Fruit fly (Drosophila melanogaster) whole organism, embryonic: Measurements from ENCODE around the gene CG15014.
A peak's percentile ranks its signal among the peaks of the same experiment; 100 is the strongest.

Experiments used
- BEAF-32 ChIP-seq: fragments of 200-800 bp; sonication (Bioruptor generic); optimal IDR thresholded peaks from 3 replicates; lab custom pipeline; 2017; ENCODE audit warnings: missing biosample characterization, missing genetic modification characterization, mild to moderate bottlenecking, moderate library complexity, missing genetic modification reagents
- CG10274 ChIP-seq: fragments of 200-800 bp; sonication (Bioruptor generic); optimal IDR thresholded peaks from 3 replicates; lab custom pipeline; 2017; ENCODE audit warnings: missing biosample characterization, mild to moderate bottlenecking, missing genetic modification characterization
- CG10321 ChIP-seq: fragments of 200-800 bp; sonication (Bioruptor generic); IDR thresholded peaks from 2 replicates; pipeline ENCODE4 v1.3.6; 2022; ENCODE audit warnings: missing biosample characterization, missing genetic modification characterization
- CG10366 ChIP-seq: fragments of 200-800 bp; sonication (Bioruptor generic); IDR thresholded peaks from 2 replicates; pipeline ENCODE4 v1.3.6; 2022; ENCODE audit warnings: missing biosample characterization, missing genetic modification characterization
- CG11696 ChIP-seq: fragments of 200-800 bp; sonication (Bioruptor generic); IDR thresholded peaks from 2 replicates; pipeline ENCODE4 v1.3.6; 2022; ENCODE audit warnings: missing biosample characterization, missing genetic modification characterization
- CG13287 ChIP-seq: fragments of 200-800 bp; sonication (Bioruptor generic); IDR thresholded peaks from 2 replicates; pipeline ENCODE4 v1.3.6; 2022; ENCODE audit warnings: missing biosample characterization, missing genetic modification characterization; ENCODE audit not compliant: partially characterized antibody
- CG13296 ChIP-seq: fragments of 200-800 bp; sonication (Bioruptor generic); optimal IDR thresholded peaks from 3 replicates; lab custom pipeline; 2018; ENCODE audit warnings: missing biosample characterization, mild to moderate bottlenecking, missing genetic modification characterization
- CG13775 ChIP-seq: fragments of 200-800 bp; sonication (Bioruptor generic); optimal IDR thresholded peaks from 3 replicates; lab custom pipeline; 2017; ENCODE audit warnings: missing biosample characterization, mild to moderate bottlenecking, missing genetic modification characterization
- CG14710 ChIP-seq: fragments of 200-800 bp; sonication (Bioruptor generic); optimal IDR thresholded peaks from 3 replicates; lab custom pipeline; 2019; ENCODE audit warnings: missing biosample characterization, mild to moderate bottlenecking, missing genetic modification characterization, moderate library complexity
- CG16815 ChIP-seq: fragments of 200-800 bp; sonication (Bioruptor generic); optimal IDR thresholded peaks from 3 replicates; lab custom pipeline; 2017; ENCODE audit warnings: missing biosample characterization, mild to moderate bottlenecking, missing genetic modification characterization
- CG17186 ChIP-seq: fragments of 200-800 bp; sonication (Bioruptor generic); optimal IDR thresholded peaks from 3 replicates; lab custom pipeline; 2017; ENCODE audit warnings: missing biosample characterization, missing genetic modification reagents, missing genetic modification characterization
- CG30020 ChIP-seq: fragments of 200-800 bp; optimal IDR thresholded peaks from 2 replicates; lab custom pipeline; 2019; ENCODE audit warnings: missing biosample characterization, mild to moderate bottlenecking, missing genetic modification characterization, moderate library complexity
- CG31441 ChIP-seq: fragments of 200-800 bp; sonication (Bioruptor generic); IDR thresholded peaks from 2 replicates; pipeline ENCODE4 v1.3.6; 2022; ENCODE audit warnings: missing biosample characterization, missing genetic modification characterization
- CG3995 ChIP-seq: fragments of 200-800 bp; sonication (Bioruptor generic); optimal IDR thresholded peaks from 3 replicates; lab custom pipeline; 2016; ENCODE audit warnings: missing biosample characterization, missing genetic modification characterization
- CG4424 ChIP-seq: fragments of 200-800 bp; sonication (Bioruptor generic); optimal IDR thresholded peaks from 3 replicates; lab custom pipeline; 2016; ENCODE audit warnings: missing biosample characterization, missing genetic modification characterization
- CG7271 ChIP-seq: fragments of 200-800 bp; sonication (Bioruptor generic); optimal IDR thresholded peaks from 2 replicates; lab custom pipeline; 2018; ENCODE audit warnings: missing biosample characterization, mild to moderate bottlenecking, missing genetic modification characterization, moderate library complexity
- CG7786 ChIP-seq: fragments of 200-800 bp; sonication (Bioruptor generic); optimal IDR thresholded peaks from 2 replicates; lab custom pipeline; 2016; ENCODE audit warnings: missing biosample characterization, missing genetic modification characterization
- CG9437 ChIP-seq: fragments of 200-800 bp; sonication (Bioruptor generic); optimal IDR thresholded peaks from 2 replicates; lab custom pipeline; 2018; ENCODE audit warnings: missing biosample characterization, mild to moderate bottlenecking, missing genetic modification characterization
- CoRest ChIP-seq: fragments of 200-800 bp; sonication (Bioruptor generic); optimal IDR thresholded peaks from 3 replicates; lab custom pipeline; 2018; ENCODE audit warnings: missing biosample characterization, mild to moderate bottlenecking, missing genetic modification characterization, moderate library complexity
- Dip3 ChIP-seq: fragments of 200-800 bp; sonication (Bioruptor generic); optimal IDR thresholded peaks from 3 replicates; lab custom pipeline; 2016; ENCODE audit warnings: missing biosample characterization, missing genetic modification characterization
- E2f2 ChIP-seq: fragments of 200-800 bp; sonication (Bioruptor generic); IDR thresholded peaks from 2 replicates; pipeline ENCODE4 v1.3.6; 2022; ENCODE audit warnings: missing biosample characterization, missing genetic modification characterization
- Eip74EF ChIP-seq, 2 experiments: fragments of 200-800 bp in 1 of 2; fragments of >200 bp in 1 of 2; sonication (Bioruptor generic) in 1 of 2; optimal IDR thresholded peaks; 2 replicates each; lab custom pipeline; 2017 to 2019; ENCODE audit warnings: missing biosample characterization in 2 of 2, missing genetic modification characterization in 2 of 2, mild to moderate bottlenecking in 1 of 2, moderate library complexity in 1 of 2
- Ets97D ChIP-seq: fragments of 200-800 bp; sonication (Bioruptor generic); optimal IDR thresholded peaks from 3 replicates; lab custom pipeline; 2016; ENCODE audit warnings: missing biosample characterization, missing genetic modification characterization
- Hmx ChIP-seq: fragments of 200-800 bp; sonication (Bioruptor generic); optimal IDR thresholded peaks from 2 replicates; lab custom pipeline; 2016; ENCODE audit warnings: missing biosample characterization, missing genetic modification characterization
- Lhr ChIP-seq: fragments of 200-800 bp; sonication (Bioruptor generic); optimal IDR thresholded peaks from 3 replicates; lab custom pipeline; 2017; ENCODE audit warnings: mild to moderate bottlenecking, missing biosample characterization, missing genetic modification reagents, missing genetic modification characterization
- Mad ChIP-seq: fragments of 200-800 bp; sonication (Bioruptor generic); optimal IDR thresholded peaks from 2 replicates; lab custom pipeline; 2016; ENCODE audit warnings: missing biosample characterization, missing genetic modification characterization
- Nf-YB ChIP-seq: fragments of 200-800 bp; sonication (Bioruptor generic); optimal IDR thresholded peaks from 3 replicates; lab custom pipeline; 2019; ENCODE audit warnings: missing biosample characterization, mild to moderate bottlenecking, missing genetic modification characterization, moderate library complexity
- Oaz ChIP-seq: fragments of 200-800 bp; sonication (Bioruptor generic); IDR thresholded peaks from 2 replicates; pipeline ENCODE4 v1.3.6; 2022; ENCODE audit warnings: missing biosample characterization, missing genetic modification characterization
- PHDP ChIP-seq: fragments of 200-800 bp; sonication (Bioruptor generic); optimal IDR thresholded peaks from 3 replicates; lab custom pipeline; 2018; ENCODE audit warnings: missing biosample characterization, mild to moderate bottlenecking, missing genetic modification characterization, moderate library complexity
- Sin3A ChIP-seq: fragments of >200 bp; optimal IDR thresholded peaks from 2 replicates; lab custom pipeline; 2018
- Sry-δ ChIP-seq: fragments of 200-800 bp; sonication (Bioruptor generic); optimal IDR thresholded peaks from 2 replicates; lab custom pipeline; 2016; ENCODE audit warnings: missing biosample characterization, missing genetic modification characterization
- croc ChIP-seq: fragments of 200-800 bp; sonication (Bioruptor generic); conservative IDR thresholded peaks from 3 replicates; pipeline ENCODE4 v1.3.6; 2022; ENCODE audit warnings: missing biosample characterization, missing genetic modification characterization
- dmrt99B ChIP-seq: fragments of 200-800 bp; sonication (Bioruptor generic); optimal IDR thresholded peaks from 2 replicates; lab custom pipeline; 2018; ENCODE audit warnings: missing biosample characterization, mild to moderate bottlenecking, missing genetic modification characterization, moderate library complexity
- eve ChIP-seq, 2 experiments: fragments of >200 bp; optimal IDR thresholded peaks; 2 replicates each; lab custom pipeline; 2017; ENCODE audit warnings: missing biosample characterization in 2 of 2, missing genetic modification characterization in 2 of 2
- exex ChIP-seq: fragments of 200-800 bp; sonication (Bioruptor generic); optimal IDR thresholded peaks from 4 replicates; lab custom pipeline; 2018; ENCODE audit warnings: missing biosample characterization, mild to moderate bottlenecking, missing genetic modification characterization, moderate library complexity
- eyg ChIP-seq: fragments of 200-800 bp; sonication (Bioruptor generic); optimal IDR thresholded peaks from 3 replicates; lab custom pipeline; 2016; ENCODE audit warnings: missing biosample characterization, missing genetic modification characterization
- gro ChIP-seq: fragments of 200-800 bp; sonication (Bioruptor generic); optimal IDR thresholded peaks from 2 replicates; lab custom pipeline; 2016; ENCODE audit warnings: missing biosample characterization, missing genetic modification characterization
- lola ChIP-seq, 3 experiments: fragments of >200 bp in 2 of 3; fragments of 200-800 bp in 1 of 3; sonication (Bioruptor generic) in 1 of 3; optimal IDR thresholded peaks; 2 replicates each; lab custom pipeline; 2017 to 2019; ENCODE audit warnings: missing biosample characterization in 3 of 3, missing genetic modification characterization in 3 of 3, mild to moderate bottlenecking in 1 of 3, moderate library complexity in 1 of 3
- maf-S ChIP-seq: fragments of 200-800 bp; sonication (Bioruptor generic); optimal IDR thresholded peaks from 2 replicates; lab custom pipeline; 2016; ENCODE audit warnings: missing biosample characterization, missing genetic modification characterization
- mirr ChIP-seq: fragments of 200-800 bp; sonication (Bioruptor generic); optimal IDR thresholded peaks from 3 replicates; lab custom pipeline; 2018; ENCODE audit warnings: missing biosample characterization, mild to moderate bottlenecking, missing genetic modification characterization
- nau ChIP-seq: fragments of 200-800 bp; sonication (Bioruptor generic); optimal IDR thresholded peaks from 3 replicates; lab custom pipeline; 2017; ENCODE audit warnings: missing biosample characterization, mild to moderate bottlenecking, missing genetic modification characterization, missing genetic modification reagents
- otp ChIP-seq: fragments of 200-800 bp; sonication (Bioruptor generic); IDR thresholded peaks from 3 replicates; pipeline ENCODE4, ENCODE4 v1.3.6; 2022; ENCODE audit warnings: missing biosample characterization, missing genetic modification characterization
- pita ChIP-seq: fragments of 200-800 bp; sonication (Bioruptor generic); optimal IDR thresholded peaks from 2 replicates; lab custom pipeline; 2017; ENCODE audit warnings: missing biosample characterization, mild to moderate bottlenecking, missing genetic modification characterization
- repo ChIP-seq: fragments of 200-800 bp; sonication (Bioruptor generic); optimal IDR thresholded peaks from 2 replicates; lab custom pipeline; 2016; ENCODE audit warnings: missing biosample characterization, missing genetic modification characterization
- run ChIP-seq: fragments of 200-800 bp; sonication (Bioruptor generic); optimal IDR thresholded peaks from 3 replicates; lab custom pipeline; 2018; ENCODE audit warnings: missing biosample characterization, mild to moderate bottlenecking, missing genetic modification characterization
- sd ChIP-seq: fragments of 200-800 bp; sonication (Bioruptor generic); optimal IDR thresholded peaks from 3 replicates; lab custom pipeline; 2018; ENCODE audit warnings: missing biosample characterization, mild to moderate bottlenecking, missing genetic modification characterization, moderate library complexity
- slou ChIP-seq: fragments of 200-800 bp; sonication (Bioruptor generic); optimal IDR thresholded peaks from 3 replicates; lab custom pipeline; 2016; ENCODE audit warnings: missing biosample characterization, missing genetic modification characterization
- sug ChIP-seq: fragments of 200-800 bp; optimal IDR thresholded peaks from 2 replicates; lab custom pipeline; 2019; ENCODE audit warnings: missing biosample characterization, mild to moderate bottlenecking, missing genetic modification characterization, moderate library complexity
- tx ChIP-seq: fragments of 200-800 bp; sonication (Bioruptor generic); optimal IDR thresholded peaks from 2 replicates; lab custom pipeline; 2016; ENCODE audit warnings: missing biosample characterization, missing genetic modification characterization
- unpg ChIP-seq: fragments of 200-800 bp; sonication (Bioruptor generic); optimal IDR thresholded peaks from 3 replicates; lab custom pipeline; 2018; ENCODE audit warnings: missing biosample characterization, mild to moderate bottlenecking, missing genetic modification characterization, moderate library complexity

Gene CG15014

DNA sequence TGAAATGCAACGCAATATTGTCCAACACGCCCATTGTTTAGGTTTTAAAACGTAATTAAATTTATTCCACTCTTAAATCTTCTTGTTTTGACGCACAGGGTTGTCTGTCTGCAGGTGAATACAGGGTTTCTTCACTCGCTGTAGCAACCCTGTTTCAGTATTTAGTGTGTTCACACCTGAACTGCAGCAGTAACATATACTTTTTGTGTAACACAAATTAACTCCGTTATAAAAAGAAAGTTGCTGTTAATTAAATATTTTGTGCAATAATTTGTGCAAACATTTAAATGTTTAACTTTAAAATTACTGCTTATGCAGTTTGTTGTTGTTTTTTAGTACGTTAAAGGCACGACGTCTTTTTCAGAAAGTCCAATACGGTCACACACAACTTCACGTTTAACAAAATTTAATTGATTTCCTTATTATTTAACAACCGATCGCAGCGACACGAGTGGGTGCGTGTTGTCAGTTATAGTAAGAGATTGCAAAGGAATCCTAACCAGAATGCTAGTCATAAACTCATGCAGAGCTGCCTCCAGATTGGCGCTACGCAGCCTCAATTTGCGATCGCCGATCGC is 29.9 kb downstream of the CG15014 start, which contains the start of the genes CG15012 and Fdx2 (continued):
- TF ChIP-seq CG4424 (GFP tag; lab: Kevin White, UChicago) = peak; percentile 52
- TF ChIP-seq Oaz (GFP tag; lab: Robert Waterston, UW) = no peak
- peak; percentile 2 for TF ChIP-seq CG17186 (GFP tag; lab: Kevin White, UChicago)
- TF ChIP-seq CG7271 (tag; lab: Kevin White, UChicago) = no peak
- peak; percentile 54 for TF ChIP-seq CoRest (tag; lab: Kevin White, UChicago)
- TF ChIP-seq sug (tag; lab: Kevin White, UChicago) = peak; percentile 27
- peak; percentile 46 for TF ChIP-seq BEAF-32 (GFP tag; lab: Kevin White, UChicago)
- no peak for TF ChIP-seq Hmx
- peak; percentile 29 for TF ChIP-seq Mad (GFP tag; lab: Kevin White, UChicago)
- peak; percentile 23 for TF ChIP-seq unpg (GFP tag; lab: Kevin White, UChicago)
- peak; percentile 84 for TF ChIP-seq CG30020 (tag; lab: Kevin White, UChicago)
- peak; percentile 23 for TF ChIP-seq Dip3 (GFP tag; lab: Kevin White, UChicago)
- no peak for TF ChIP-seq CG7786 (GFP tag; lab: Kevin White, UChicago)
- TF ChIP-seq otp (GFP tag; lab: Robert Waterston, UW) = no peak
- TF ChIP-seq eve (GFP tag; optimal IDR thresholded peaks at IDR 0.05; lab: Kevin White, UChicago) = no peak
- peak; percentile 54 for TF ChIP-seq E2f2 (GFP tag; lab: Robert Waterston, UW)
- peak; percentile 9 for TF ChIP-seq eyg (GFP tag; lab: Kevin White, UChicago)
- TF ChIP-seq CG13296 (GFP tag; lab: Kevin White, UChicago) = no peak
- peak in 1 of 3 experiments; percentile 31 for TF ChIP-seq lola (GFP tag; optimal IDR thresholded peaks at IDR 0.05; lab: Kevin White, UChicago)
- no peak for TF ChIP-seq mirr (GFP tag; lab: Kevin White, UChicago)
- no peak for TF ChIP-seq sd
- TF ChIP-seq tx (GFP tag; lab: Kevin White, UChicago) = peak; percentile 26
- no peak for TF ChIP-seq pita (GFP tag; lab: Kevin White, UChicago)
- TF ChIP-seq PHDP (tag; lab: Kevin White, UChicago) = peak; percentile 13
- peak in 1 of 2 experiments; percentile 3 for TF ChIP-seq Eip74EF (GFP tag; optimal IDR thresholded peaks at IDR 0.05; lab: Kevin White, UChicago)
- no peak for TF ChIP-seq CG11696 (GFP tag; lab: Robert Waterston, UW)
- TF ChIP-seq CG13775 = peak; percentile 24
- TF ChIP-seq CG3995 (GFP tag; lab: Kevin White, UChicago) = peak; percentile 44
- TF ChIP-seq CG14710 (tag; lab: Kevin White, UChicago) = peak; percentile 91
- peak; percentile 28 for TF ChIP-seq CG9437 (GFP tag; lab: Kevin White, UChicago)
- TF ChIP-seq Nf-YB (GFP tag; lab: Kevin White, UChicago) = no peak
- peak; percentile 82 for TF ChIP-seq Sin3A (lab: Kevin White, UChicago)
- TF ChIP-seq dmrt99B (tag; lab: Kevin White, UChicago) = no peak
- peak; percentile 50 for TF ChIP-seq Sry-δ
- TF ChIP-seq croc = no peak
- no peak for TF ChIP-seq nau (GFP tag; lab: Kevin White, UChicago)
- TF ChIP-seq maf-S (GFP tag; lab: Kevin White, UChicago) = no peak
- TF ChIP-seq CG10366 (GFP tag; lab: Robert Waterston, UW) = peak; percentile 44
- peak; percentile 56; the same call in 1 of the 2 replicates for TF ChIP-seq CG13287
- no peak for TF ChIP-seq CG16815 (GFP tag; lab: Kevin White, UChicago)
- peak; percentile 8 for TF ChIP-seq slou (GFP tag; lab: Kevin White, UChicago)
- TF ChIP-seq Lhr (GFP tag; lab: Kevin White, UChicago) = peak; percentile 46
- peak; percentile 71 for TF ChIP-seq Ets97D (GFP tag; lab: Kevin White, UChicago)
- 0 out of 2 replicates have a peak, but pooled peaks have one; percentile 24 for TF ChIP-seq CG31441 (GFP tag; lab: Robert Waterston, UW)
- peak; percentile 46 for TF ChIP-seq gro
- no peak for TF ChIP-seq CG10321
- no peak for TF ChIP-seq run
- TF ChIP-seq CG10274 (GFP tag; lab: Kevin White, UChicago) = no peak
- TF ChIP-seq exex (tag; lab: Kevin White, UChicago) = peak; percentile 19
- no peak for TF ChIP-seq repo (GFP tag; lab: Kevin White, UChicago)
